Fruit fly (Drosophila melanogaster): ENCODE measurements around the gene CG43658.

The CG43658 gene

DNA sequence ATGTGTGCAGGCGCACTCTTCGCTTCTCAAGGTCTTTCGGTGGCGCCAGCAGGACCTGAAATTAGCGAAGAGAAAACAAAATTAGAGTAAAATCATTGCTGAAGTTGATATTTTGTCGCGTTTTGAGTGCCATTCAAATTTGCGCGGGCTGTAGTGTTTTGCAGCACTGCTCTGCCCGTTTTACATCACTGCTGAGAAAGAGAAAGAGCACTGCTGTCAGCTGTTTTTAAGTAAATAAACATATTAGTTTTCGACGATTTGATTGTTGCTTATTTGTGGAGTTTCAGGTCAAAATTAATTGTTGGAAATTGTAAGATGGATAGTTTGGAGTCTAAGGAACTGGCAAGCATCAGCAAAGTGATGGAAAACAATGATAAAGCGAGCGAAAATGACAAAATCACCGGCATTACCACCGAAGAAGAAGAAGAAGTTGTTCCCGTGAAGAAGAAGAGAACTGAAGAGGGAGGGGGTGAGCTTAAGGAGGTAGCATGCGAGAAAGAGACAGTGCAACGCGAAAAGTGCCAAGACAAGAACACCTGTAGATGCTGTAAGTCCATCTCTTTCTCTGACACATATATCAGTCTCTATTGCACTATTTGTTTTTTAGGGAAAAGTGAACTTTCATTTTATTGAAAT is 137.6 kb downstream of the CG43658 start, which contains the start of gene ENGase:
Gene ENGase, plus strand, starts transcription at position 282 of the 636 bp plus-strand sequence.
- TF ChIP-seq fd96Ca (GFP tag; IDR thresholded peaks at IDR 0.05), result 0 out of 3 replicates have a peak, but pooled peaks have one; percentile 37
- no peak for TF ChIP-seq CG8301 (tag; optimal IDR thresholded peaks at IDR 0.05)
- no peak for TF ChIP-seq CG13204 (GFP tag; optimal IDR thresholded peaks at IDR 0.05)
- TF ChIP-seq CG4496 (GFP tag; IDR thresholded peaks at IDR 0.05), result 0 out of 3 replicates have a peak, but pooled peaks have one; percentile 13
- peak; percentile 24; the same call in 1 of the 2 replicates for TF ChIP-seq CG12605 (GFP tag; IDR thresholded peaks at IDR 0.05)

DNA sequence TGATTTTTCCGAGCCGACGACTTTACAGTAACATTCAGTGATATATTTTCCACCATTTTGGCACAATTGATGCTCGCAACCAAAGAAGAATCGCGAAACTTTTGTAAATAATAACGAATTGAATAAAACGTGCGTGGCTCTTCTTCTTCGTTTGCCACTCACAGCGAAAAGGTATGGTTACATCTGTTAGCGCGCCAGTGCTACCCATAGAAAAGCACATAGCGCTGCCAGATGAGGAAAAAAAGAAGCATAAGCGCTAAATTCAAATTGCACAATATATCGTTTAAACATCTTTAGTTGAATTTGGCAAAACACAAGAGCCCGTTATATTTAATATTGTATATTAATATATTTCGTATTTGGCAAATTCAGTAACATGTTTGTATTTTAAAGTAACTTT is 139.0 kb downstream of the CG43658 start, which contains the start of gene CG8611:
Gene CG8611, minus strand, starts transcription at position 159 of the 400 bp plus-strand sequence.
- no peak for TF ChIP-seq CG9948 (tag; optimal IDR thresholded peaks at IDR 0.05)
- no peak for TF ChIP-seq Pif1B (GFP tag; optimal IDR thresholded peaks at IDR 0.05)
- no peak for TF ChIP-seq Snoo (tag; optimal IDR thresholded peaks at IDR 0.05)
- no peak for TF ChIP-seq CG15710 (tag; optimal IDR thresholded peaks at IDR 0.05)
- no peak for TF ChIP-seq CG13204 (GFP tag; optimal IDR thresholded peaks at IDR 0.05)
- no peak for TF ChIP-seq rn (GFP tag; IDR thresholded peaks at IDR 0.05)
- TF ChIP-seq CG4496 (GFP tag; IDR thresholded peaks at IDR 0.05), result no peak
- TF ChIP-seq EcR (GFP tag; optimal IDR thresholded peaks at IDR 0.05), result no peak
- no peak for TF ChIP-seq gl (tag; optimal IDR thresholded peaks at IDR 0.05)
- no peak for TF ChIP-seq D1 (tag; optimal IDR thresholded peaks at IDR 0.05)
- TF ChIP-seq CG17806 (tag; optimal IDR thresholded peaks at IDR 0.05), result no peak
- TF ChIP-seq Pif1A (GFP tag; optimal IDR thresholded peaks at IDR 0.05), result no peak

DNA sequence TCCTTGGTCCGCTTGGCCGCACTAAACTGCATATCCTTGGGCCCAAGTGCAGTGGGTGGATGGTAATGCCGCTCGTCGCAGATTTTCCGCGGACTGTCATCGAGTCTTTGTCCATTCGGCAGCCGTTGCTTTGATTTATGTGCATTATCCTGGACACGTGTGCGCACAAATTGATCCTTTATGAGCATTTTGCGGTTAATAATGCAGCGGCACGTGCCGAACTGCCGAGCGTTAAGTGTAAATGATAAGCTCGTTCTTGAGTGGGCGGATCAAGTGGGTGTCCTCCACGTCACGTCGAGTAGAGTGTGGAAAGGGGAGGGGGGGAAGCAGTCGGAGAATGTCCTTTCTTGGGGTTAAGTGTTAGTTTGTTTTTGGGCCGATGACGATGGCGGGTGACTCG is 153.2 kb downstream of the CG43658 start:
- no peak for TF ChIP-seq Pif1A (GFP tag; optimal IDR thresholded peaks at IDR 0.05)
- no peak for TF ChIP-seq Ets98B (GFP tag; IDR thresholded peaks at IDR 0.05)
- no peak for TF ChIP-seq EcR (GFP tag; optimal IDR thresholded peaks at IDR 0.05)
- no peak for TF ChIP-seq CG10348 (GFP tag; IDR thresholded peaks at IDR 0.05)
- no peak for TF ChIP-seq CG12605 (GFP tag; IDR thresholded peaks at IDR 0.05)
- no peak for TF ChIP-seq D1 (tag; optimal IDR thresholded peaks at IDR 0.05)
- no peak for TF ChIP-seq CG32121 (GFP tag; IDR thresholded peaks at IDR 0.05)
- TF ChIP-seq CG14655 (GFP tag; optimal IDR thresholded peaks at IDR 0.05), result no peak
- TF ChIP-seq CG4496 (GFP tag; IDR thresholded peaks at IDR 0.05), result no peak
- no peak for TF ChIP-seq CG8159 (tag; optimal IDR thresholded peaks at IDR 0.05)
- TF ChIP-seq Pif1B (GFP tag; optimal IDR thresholded peaks at IDR 0.05), result no peak
- no peak for TF ChIP-seq CG34367 (tag; optimal IDR thresholded peaks at IDR 0.05)
- TF ChIP-seq rn (GFP tag; IDR thresholded peaks at IDR 0.05), result no peak
- no peak for TF ChIP-seq CG13204 (GFP tag; optimal IDR thresholded peaks at IDR 0.05)
- TF ChIP-seq CG15710 (tag; optimal IDR thresholded peaks at IDR 0.05), result no peak
- TF ChIP-seq gl (tag; optimal IDR thresholded peaks at IDR 0.05), result no peak
- TF ChIP-seq CG17806 (tag; optimal IDR thresholded peaks at IDR 0.05), result no peak
